Fruit fly (Drosophila melanogaster) whole organism, prepupa: ENCODE results near the gene CG4133.
A peak's percentile ranks its signal among the peaks of the same experiment; 100 is the strongest.

Source experiments
- Blimp-1 ChIP-seq: fragments of 200-800 bp; sonication (Bioruptor generic); optimal IDR thresholded peaks from 3 replicates; lab custom pipeline; 2017; ENCODE audit warnings: missing biosample characterization, missing genetic modification characterization, mild to moderate bottlenecking, moderate library complexity, missing genetic modification reagents
- CG11762 ChIP-seq: fragments of 200-800 bp; sonication (Bioruptor generic); optimal IDR thresholded peaks from 3 replicates; lab custom pipeline; 2016; ENCODE audit warnings: missing biosample characterization, missing genetic modification characterization; ENCODE audit not compliant: insufficient read depth
- CG11902 ChIP-seq: fragments of 200-800 bp; sonication (Bioruptor generic); optimal IDR thresholded peaks from 3 replicates; lab custom pipeline; 2016; ENCODE audit warnings: missing biosample characterization, missing genetic modification characterization
- CG15336 ChIP-seq: fragments of 200-800 bp; sonication (Bioruptor generic); IDR thresholded peaks from 2 replicates; pipeline ENCODE4 v1.3.6; 2022; ENCODE audit warnings: missing biosample characterization, missing genetic modification characterization
- CG1621 ChIP-seq: fragments of 200-800 bp; sonication (Bioruptor generic); optimal IDR thresholded peaks from 3 replicates; lab custom pipeline; 2018; ENCODE audit warnings: missing biosample characterization, mild to moderate bottlenecking, missing genetic modification characterization
- CG16779 ChIP-seq: fragments of 200-800 bp; sonication (Bioruptor generic); optimal IDR thresholded peaks from 3 replicates; lab custom pipeline; 2017; ENCODE audit warnings: missing biosample characterization, mild to moderate bottlenecking, missing genetic modification characterization
- CG31627 ChIP-seq: fragments of 200-800 bp; sonication (Bioruptor generic); optimal IDR thresholded peaks from 3 replicates; lab custom pipeline; 2016; ENCODE audit warnings: missing biosample characterization, missing genetic modification characterization
- CG34406 ChIP-seq: fragments of 200-800 bp; sonication (Bioruptor generic); optimal IDR thresholded peaks from 3 replicates; lab custom pipeline; 2016; ENCODE audit warnings: missing biosample characterization, missing genetic modification characterization
- CG4318 ChIP-seq: fragments of 200-800 bp; sonication (Bioruptor generic); optimal IDR thresholded peaks from 3 replicates; lab custom pipeline; 2017; ENCODE audit warnings: missing biosample characterization, mild to moderate bottlenecking, missing genetic modification characterization
- CG6276 ChIP-seq: fragments of 200-800 bp; sonication (Bioruptor generic); optimal IDR thresholded peaks from 2 replicates; lab custom pipeline; 2017; ENCODE audit warnings: missing biosample characterization, mild to moderate bottlenecking, missing genetic modification characterization
- CG6792 ChIP-seq: fragments of 200-800 bp; sonication (Bioruptor generic); optimal IDR thresholded peaks from 3 replicates; lab custom pipeline; 2016; ENCODE audit warnings: missing biosample characterization, missing genetic modification characterization
- CG7368 ChIP-seq: fragments of 200-800 bp; sonication (Bioruptor generic); optimal IDR thresholded peaks from 3 replicates; lab custom pipeline; 2016; ENCODE audit warnings: missing biosample characterization, missing genetic modification characterization
- CG8119 ChIP-seq: fragments of 200-800 bp; sonication (Bioruptor generic); IDR thresholded peaks from 3 replicates; pipeline ENCODE4 v1.3.6; 2022; ENCODE audit warnings: missing biosample characterization, missing genetic modification characterization
- CG8319 ChIP-seq: fragments of 200-800 bp; sonication (Bioruptor generic); optimal IDR thresholded peaks from 3 replicates; lab custom pipeline; 2016; ENCODE audit warnings: missing biosample characterization, missing genetic modification characterization
- CG8632 ChIP-seq: fragments of 200-800 bp; sonication (Bioruptor generic); optimal IDR thresholded peaks from 3 replicates; lab custom pipeline; 2016; ENCODE audit warnings: missing biosample characterization, missing genetic modification characterization
- CG9139 ChIP-seq: fragments of 200-800 bp; sonication (Bioruptor generic); optimal IDR thresholded peaks from 3 replicates; lab custom pipeline; 2017; ENCODE audit warnings: missing biosample characterization, mild to moderate bottlenecking, missing genetic modification characterization
- Eip75B ChIP-seq: fragments of 200-800 bp; sonication (Bioruptor generic); optimal IDR thresholded peaks from 3 replicates; lab custom pipeline; 2016; ENCODE audit warnings: missing biosample characterization, missing genetic modification characterization
- Eip93F ChIP-seq: fragments of 200-800 bp; sonication (Bioruptor generic); optimal IDR thresholded peaks from 2 replicates; lab custom pipeline; 2016; ENCODE audit warnings: missing biosample characterization, mild to moderate bottlenecking, missing genetic modification characterization
- Ets96B ChIP-seq: fragments of 200-800 bp; optimal IDR thresholded peaks from 2 replicates; lab custom pipeline; 2019; ENCODE audit warnings: missing biosample characterization, mild to moderate bottlenecking, missing genetic modification characterization, moderate library complexity
- Gug ChIP-seq: fragments of 200-800 bp; sonication (Bioruptor generic); IDR thresholded peaks from 2 replicates; pipeline ENCODE4 v1.3.6; 2022; ENCODE audit warnings: missing biosample characterization, missing genetic modification characterization
- Hr39 ChIP-seq: fragments of 200-800 bp; sonication (Bioruptor generic); optimal IDR thresholded peaks from 2 replicates; lab custom pipeline; 2016; ENCODE audit warnings: missing biosample characterization, missing genetic modification characterization
- Hr4 ChIP-seq: fragments of 200-800 bp; sonication (Bioruptor generic); optimal IDR thresholded peaks from 3 replicates; lab custom pipeline; 2016; ENCODE audit warnings: missing biosample characterization, missing genetic modification characterization
- Lpt ChIP-seq: fragments of 200-800 bp; sonication (Bioruptor generic); optimal IDR thresholded peaks from 3 replicates; lab custom pipeline; 2016; ENCODE audit warnings: missing biosample characterization, missing genetic modification characterization
- Met ChIP-seq: fragments of 200-800 bp; sonication (Bioruptor generic); optimal IDR thresholded peaks from 3 replicates; lab custom pipeline; 2016; ENCODE audit warnings: missing biosample characterization, missing genetic modification characterization
- OdsH ChIP-seq: fragments of 200-800 bp; sonication (Bioruptor generic); optimal IDR thresholded peaks from 3 replicates; lab custom pipeline; 2016; ENCODE audit warnings: missing biosample characterization, missing genetic modification characterization
- Smox ChIP-seq: fragments of 200-800 bp; sonication (Bioruptor generic); optimal IDR thresholded peaks from 3 replicates; lab custom pipeline; 2016; ENCODE audit warnings: missing biosample characterization, missing genetic modification characterization
- Sox102F ChIP-seq: fragments of 200-800 bp; sonication (Bioruptor generic); optimal IDR thresholded peaks from 2 replicates; lab custom pipeline; 2016; ENCODE audit warnings: missing biosample characterization, mild to moderate bottlenecking, missing genetic modification characterization
- Sox14 ChIP-seq: fragments of 200-800 bp; sonication (Bioruptor generic); optimal IDR thresholded peaks from 3 replicates; lab custom pipeline; 2016; ENCODE audit warnings: missing biosample characterization, missing genetic modification characterization
- achi ChIP-seq: fragments of 200-800 bp; sonication (Bioruptor generic); optimal IDR thresholded peaks from 3 replicates; lab custom pipeline; 2016; ENCODE audit warnings: missing biosample characterization, missing genetic modification characterization
- acj6 ChIP-seq: fragments of 200-800 bp; sonication (Bioruptor generic); optimal IDR thresholded peaks from 3 replicates; lab custom pipeline; 2016; ENCODE audit warnings: missing biosample characterization, missing genetic modification characterization
- cyc ChIP-seq: fragments of 200-800 bp; sonication (Bioruptor generic); optimal IDR thresholded peaks from 3 replicates; lab custom pipeline; 2016; ENCODE audit warnings: missing biosample characterization, missing genetic modification characterization
- dsx ChIP-seq: fragments of 200-800 bp; optimal IDR thresholded peaks from 3 replicates; lab custom pipeline; 2019; ENCODE audit warnings: missing biosample characterization, mild to moderate bottlenecking, missing genetic modification characterization, moderate library complexity; ENCODE audit not compliant: poor library complexity, severe bottlenecking
- eg ChIP-seq: fragments of 200-800 bp; sonication (Bioruptor generic); IDR thresholded peaks from 3 replicates; pipeline ENCODE4 v1.3.6; 2022; ENCODE audit warnings: missing biosample characterization, missing genetic modification characterization
- esn ChIP-seq: fragments of 200-800 bp; sonication (Bioruptor generic); optimal IDR thresholded peaks from 2 replicates; lab custom pipeline; 2016; ENCODE audit warnings: missing biosample characterization, mild to moderate bottlenecking, missing genetic modification characterization, moderate library complexity
- fd59A ChIP-seq: fragments of 200-800 bp; sonication (Bioruptor generic); optimal IDR thresholded peaks from 2 replicates; lab custom pipeline; 2017; ENCODE audit warnings: missing biosample characterization, mild to moderate bottlenecking, missing genetic modification characterization, missing genetic modification reagents
- fkh ChIP-seq: fragments of 200-800 bp; sonication (Bioruptor generic); optimal IDR thresholded peaks from 3 replicates; lab custom pipeline; 2017; ENCODE audit warnings: missing biosample characterization, mild to moderate bottlenecking, missing genetic modification characterization, moderate library complexity
- net ChIP-seq: fragments of 200-800 bp; sonication (Bioruptor generic); optimal IDR thresholded peaks from 3 replicates; lab custom pipeline; 2016; ENCODE audit warnings: missing biosample characterization, missing genetic modification characterization
- pdm3 ChIP-seq: fragments of 200-800 bp; sonication (Bioruptor generic); optimal IDR thresholded peaks from 3 replicates; lab custom pipeline; 2016; ENCODE audit warnings: missing biosample characterization, missing genetic modification characterization
- ss ChIP-seq, 2 experiments: fragments of 200-800 bp; sonication (Bioruptor generic); optimal IDR thresholded peaks; 2 replicates in 1 of 2; 3 replicates in 1 of 2; lab custom pipeline; 2017 to 2018; ENCODE audit warnings: mild to moderate bottlenecking in 2 of 2, missing biosample characterization in 2 of 2, missing genetic modification characterization in 2 of 2, moderate library complexity in 1 of 2
- svp ChIP-seq: fragments of 200-800 bp; sonication (Bioruptor generic); peaks from one replicate; lab custom pipeline; 2016; ENCODE audit warnings: missing biosample characterization, missing genetic modification characterization
- topi ChIP-seq: fragments of 200-800 bp; sonication (Bioruptor generic); optimal IDR thresholded peaks from 3 replicates; lab custom pipeline; 2016; ENCODE audit warnings: missing biosample characterization, missing genetic modification characterization
- vri ChIP-seq: fragments of 200-800 bp; sonication (Bioruptor generic); optimal IDR thresholded peaks from 3 replicates; lab custom pipeline; 2016; ENCODE audit warnings: missing biosample characterization, mild to moderate bottlenecking, missing genetic modification characterization

The CG4133 gene

dm6 chr2L:440638-441454 lies 14.5 kb upstream of the CG4133 start (continued):
- TF ChIP-seq CG9139: peak; percentile 86
- TF ChIP-seq CG15336 (GFP tag; lab: Robert Waterston, UW): peak; percentile 54
- peak; percentile 94 for TF ChIP-seq svp (GFP tag; lab: Kevin White, UChicago)
- peak; percentile 88 for TF ChIP-seq Met (GFP tag; lab: Kevin White, UChicago)
- TF ChIP-seq acj6: peak; percentile 90
- TF ChIP-seq achi (GFP tag; lab: Kevin White, UChicago): peak; percentile 90
- TF ChIP-seq esn (GFP tag; lab: Kevin White, UChicago): peak; percentile 95
- peak; percentile 62 for TF ChIP-seq CG8319 (GFP tag; lab: Kevin White, UChicago)
- TF ChIP-seq CG1621 (tag; lab: Kevin White, UChicago): peak; percentile 62
- TF ChIP-seq CG11902 (GFP tag; lab: Kevin White, UChicago): peak; percentile 80
- TF ChIP-seq CG4318: peak; percentile 69
- TF ChIP-seq cyc (GFP tag; lab: Kevin White, UChicago): peak; percentile 81
- TF ChIP-seq Eip93F (GFP tag; lab: Kevin White, UChicago): peak; percentile 74
- TF ChIP-seq Lpt: peak; percentile 45
- peak; percentile 89 for TF ChIP-seq topi (GFP tag; lab: Kevin White, UChicago)
- TF ChIP-seq Smox (GFP tag; lab: Kevin White, UChicago): peak; percentile 86
- no peak for TF ChIP-seq eg (GFP tag; lab: Robert Waterston, UW)
- TF ChIP-seq fd59A (GFP tag; lab: Kevin White, UChicago): peak; percentile 88
- TF ChIP-seq, all 60 proteins: peak for 55

- TF ChIP-seq ss (GFP tag; optimal IDR thresholded peaks at IDR 0.05; lab: Kevin White, UChicago) (peak in 1 of 2 experiments; percentile 92), CG8632 (GFP tag; lab: Kevin White, UChicago) (no peak)
- TF ChIP-seq, all 60 proteins: peak for 1
Observed at dm6 chr2L:441455-441730, 13.9 kb upstream of the CG4133 start.

- TF ChIP-seq OdsH: peak; percentile 97
- TF ChIP-seq vri (GFP tag; lab: Kevin White, UChicago): peak; percentile 95
- TF ChIP-seq Ets96B: peak; percentile 96
- TF ChIP-seq CG7368 (GFP tag; lab: Kevin White, UChicago): peak; percentile 98
- peak; percentile 97 for TF ChIP-seq acj6
- peak; percentile 98 for TF ChIP-seq pdm3 (GFP tag; lab: Kevin White, UChicago)
- peak; percentile 94 for TF ChIP-seq dsx (GFP tag; lab: Kevin White, UChicago)
- peak; percentile 84 for TF ChIP-seq Blimp-1
- TF ChIP-seq CG15336 (GFP tag; lab: Robert Waterston, UW): peak; percentile 95
- no peak for TF ChIP-seq fkh (GFP tag; lab: Kevin White, UChicago)
- TF ChIP-seq CG8319 (GFP tag; lab: Kevin White, UChicago): peak; percentile 95
- peak; percentile 91 for TF ChIP-seq Eip93F (GFP tag; lab: Kevin White, UChicago)
- peak; percentile 95 for TF ChIP-seq fd59A (GFP tag; lab: Kevin White, UChicago)
- TF ChIP-seq ss (GFP tag; optimal IDR thresholded peaks at IDR 0.05; lab: Kevin White, UChicago): peak; percentile 70 to 95
- TF ChIP-seq Met (GFP tag; lab: Kevin White, UChicago): peak; percentile 98
- TF ChIP-seq Hr39 (GFP tag; lab: Kevin White, UChicago): peak; percentile 97
- peak; percentile 87 for TF ChIP-seq Gug
- TF ChIP-seq CG16779 (tag; lab: Kevin White, UChicago): peak; percentile 87
- TF ChIP-seq CG6276 (GFP tag; lab: Kevin White, UChicago): peak; percentile 93
- TF ChIP-seq CG34406: peak; percentile 96
- peak; percentile 97 for TF ChIP-seq Eip75B (GFP tag; lab: Kevin White, UChicago)
- TF ChIP-seq CG1621 (tag; lab: Kevin White, UChicago): peak; percentile 96
- peak; percentile 96 for TF ChIP-seq net (GFP tag; lab: Kevin White, UChicago)
- TF ChIP-seq CG11762 (GFP tag; lab: Kevin White, UChicago): peak; percentile 93
- peak; percentile 95 for TF ChIP-seq CG8119 (GFP tag; lab: Robert Waterston, UW)
- TF ChIP-seq CG31627 (GFP tag; lab: Kevin White, UChicago): peak; percentile 98
- TF ChIP-seq Sox102F (GFP tag; lab: Kevin White, UChicago): peak; percentile 97
- peak; percentile 97 for TF ChIP-seq Hr4 (GFP tag; lab: Kevin White, UChicago)
- TF ChIP-seq Sox14 (GFP tag; lab: Kevin White, UChicago): peak; percentile 97
- TF ChIP-seq CG4318: peak; percentile 90
- TF ChIP-seq CG11902 (GFP tag; lab: Kevin White, UChicago): peak; percentile 97
- TF ChIP-seq CG6792 (GFP tag; lab: Kevin White, UChicago): peak; percentile 98
- peak; percentile 98 for TF ChIP-seq topi (GFP tag; lab: Kevin White, UChicago)
- peak; percentile 98 for TF ChIP-seq esn (GFP tag; lab: Kevin White, UChicago)
- TF ChIP-seq Smox (GFP tag; lab: Kevin White, UChicago): peak; percentile 96
Observed at dm6 chr2L:441927-442691, 13.2 kb upstream of the CG4133 start.
